Fruit fly (Drosophila melanogaster) whole organism, pupa: ENCODE results near the gene Svip.

Source experiments
- CG10348 ChIP-seq: fragments of 200-800 bp; sonication (Bioruptor generic); IDR thresholded peaks from 2 replicates; pipeline ENCODE4 v1.3.6; 2022; ENCODE audit warnings: missing biosample characterization, missing genetic modification characterization
- CG12605 ChIP-seq: fragments of 200-800 bp; sonication (Bioruptor generic); IDR thresholded peaks from 2 replicates; pipeline ENCODE4 v1.3.6; 2022; ENCODE audit warnings: missing biosample characterization, missing genetic modification characterization
- CG13204 ChIP-seq: fragments of 200-800 bp; sonication (Bioruptor generic); optimal IDR thresholded peaks from 2 replicates; lab custom pipeline; 2018; ENCODE audit warnings: missing biosample characterization, mild to moderate bottlenecking, missing genetic modification characterization, moderate library complexity
- CG14655 ChIP-seq: fragments of 200-800 bp; sonication (Bioruptor generic); optimal IDR thresholded peaks from 3 replicates; lab custom pipeline; 2017; ENCODE audit warnings: mild to moderate bottlenecking, missing biosample characterization, missing genetic modification reagents, missing genetic modification characterization
- CG15710 ChIP-seq: fragments of 200-800 bp; sonication (Bioruptor generic); optimal IDR thresholded peaks from 2 replicates; lab custom pipeline; 2018; ENCODE audit warnings: missing biosample characterization, mild to moderate bottlenecking, missing genetic modification characterization, moderate library complexity
- CG17806 ChIP-seq: fragments of 200-800 bp; sonication (Bioruptor generic); optimal IDR thresholded peaks from 2 replicates; lab custom pipeline; 2018; ENCODE audit warnings: missing biosample characterization, mild to moderate bottlenecking, missing genetic modification characterization, moderate library complexity
- CG32121 ChIP-seq: fragments of 200-800 bp; sonication (Bioruptor generic); IDR thresholded peaks from 2 replicates; pipeline ENCODE4 v1.3.6; 2022; ENCODE audit warnings: missing biosample characterization, missing genetic modification characterization
- CG34367 ChIP-seq: fragments of 200-800 bp; sonication (Bioruptor generic); optimal IDR thresholded peaks from 2 replicates; lab custom pipeline; 2018; ENCODE audit warnings: missing biosample characterization, mild to moderate bottlenecking, missing genetic modification characterization
- CG4496 ChIP-seq: fragments of 200-800 bp; sonication (Bioruptor generic); IDR thresholded peaks from 3 replicates; pipeline ENCODE4 v1.3.6; 2022; ENCODE audit warnings: missing biosample characterization, missing genetic modification characterization
- CG8159 ChIP-seq: fragments of 200-800 bp; sonication (Bioruptor generic); optimal IDR thresholded peaks from 3 replicates; lab custom pipeline; 2018; ENCODE audit warnings: missing biosample characterization, mild to moderate bottlenecking, missing genetic modification characterization, moderate library complexity
- CG8301 ChIP-seq: fragments of 200-800 bp; sonication (Bioruptor generic); optimal IDR thresholded peaks from 2 replicates; lab custom pipeline; 2018; ENCODE audit warnings: missing biosample characterization, mild to moderate bottlenecking, missing genetic modification characterization
- CG9948 ChIP-seq: fragments of 200-800 bp; sonication (Bioruptor generic); optimal IDR thresholded peaks from 2 replicates; lab custom pipeline; 2018; ENCODE audit warnings: missing biosample characterization, mild to moderate bottlenecking, missing genetic modification characterization, moderate library complexity
- D1 ChIP-seq: fragments of 200-800 bp; sonication (Bioruptor generic); optimal IDR thresholded peaks from 2 replicates; lab custom pipeline; 2018; ENCODE audit warnings: missing biosample characterization, mild to moderate bottlenecking, missing genetic modification characterization, moderate library complexity
- EcR ChIP-seq: fragments of 200-800 bp; sonication (Bioruptor generic); optimal IDR thresholded peaks from 3 replicates; lab custom pipeline; 2019; ENCODE audit warnings: missing biosample characterization, missing genetic modification characterization, mild to moderate bottlenecking, moderate library complexity, missing genetic modification reagents
- Ets98B ChIP-seq: fragments of 200-800 bp; sonication (Bioruptor generic); IDR thresholded peaks from 2 replicates; pipeline ENCODE4 v1.3.6; 2022; ENCODE audit warnings: missing biosample characterization, missing genetic modification characterization
- Pif1A ChIP-seq: fragments of 200-800 bp; sonication (Bioruptor generic); optimal IDR thresholded peaks from 3 replicates; lab custom pipeline; 2016; ENCODE audit warnings: missing biosample characterization, missing genetic modification characterization
- Pif1B ChIP-seq: fragments of 200-800 bp; sonication (Bioruptor generic); optimal IDR thresholded peaks from 3 replicates; lab custom pipeline; 2016; ENCODE audit warnings: missing biosample characterization, missing genetic modification characterization
- Snoo ChIP-seq: fragments of 200-800 bp; sonication (Bioruptor generic); optimal IDR thresholded peaks from 3 replicates; lab custom pipeline; 2017; ENCODE audit warnings: missing biosample characterization, mild to moderate bottlenecking, missing genetic modification characterization, inconsistent platforms
- fd96Ca ChIP-seq: fragments of 200-800 bp; sonication (Bioruptor generic); IDR thresholded peaks from 3 replicates; pipeline ENCODE4 v1.3.6; 2022; ENCODE audit warnings: missing biosample characterization, missing genetic modification characterization
- gl ChIP-seq: fragments of 200-800 bp; sonication (Bioruptor generic); optimal IDR thresholded peaks from 2 replicates; lab custom pipeline; 2018; ENCODE audit warnings: missing biosample characterization, mild to moderate bottlenecking, missing genetic modification characterization
- rn ChIP-seq: fragments of 200-800 bp; sonication (Bioruptor generic); IDR thresholded peaks from 2 replicates; pipeline ENCODE4 v1.3.6; 2022; ENCODE audit warnings: missing biosample characterization, missing genetic modification characterization

Svip gene

dm6 chr3L:9372278-9372975, 13.6 kb downstream of the Svip start, which contains the start of the genes Hsp67Bc, CG4456 and Hsp22:
Gene Hsp67Bc (minus strand): TSS chr3L:9372497.
Gene CG4456 (plus strand): TSS chr3L:9372722.
Gene Hsp22 (plus strand): TSS chr3L:9372931.
- peak; percentile 27 for TF ChIP-seq Pif1B
- TF ChIP-seq EcR (GFP tag; lab: Kevin White, UChicago) = peak; percentile 91
- TF ChIP-seq CG10348 (GFP tag; lab: Robert Waterston, UW) = no peak
- no peak for TF ChIP-seq gl (tag; lab: Kevin White, UChicago)
- TF ChIP-seq CG15710 (tag; lab: Kevin White, UChicago) = no peak
- no peak for TF ChIP-seq Snoo (tag; lab: Kevin White, UChicago)
- no peak for TF ChIP-seq Ets98B (GFP tag; lab: Robert Waterston, UW)
- TF ChIP-seq D1 = no peak
- no peak for TF ChIP-seq fd96Ca (GFP tag; lab: Robert Waterston, UW)
- no peak for TF ChIP-seq CG14655 (GFP tag; lab: Kevin White, UChicago)
- TF ChIP-seq rn (GFP tag; lab: Robert Waterston, UW) = no peak
- TF ChIP-seq CG17806 (tag; lab: Kevin White, UChicago) = no peak
- TF ChIP-seq CG8159 (tag; lab: Kevin White, UChicago) = no peak
- no peak for TF ChIP-seq Pif1A (GFP tag; lab: Kevin White, UChicago)
- TF ChIP-seq CG12605 (GFP tag; lab: Robert Waterston, UW) = no peak
- TF ChIP-seq CG34367 (tag; lab: Kevin White, UChicago) = no peak
- no peak for TF ChIP-seq CG32121 (GFP tag; lab: Robert Waterston, UW)
- TF ChIP-seq CG9948 (tag; lab: Kevin White, UChicago) = no peak
- no peak for TF ChIP-seq CG13204 (GFP tag; lab: Kevin White, UChicago)
- TF ChIP-seq CG4496 = peak; percentile 59; the same call in 1 of the 3 replicates
- no peak for TF ChIP-seq CG8301

- TF ChIP-seq CG34367 (tag; lab: Kevin White, UChicago) = peak; percentile 44
- TF ChIP-seq CG4496 = peak; percentile 93
- peak; percentile 16 for TF ChIP-seq Pif1A (GFP tag; lab: Kevin White, UChicago)
- peak; percentile 73 for TF ChIP-seq CG8159 (tag; lab: Kevin White, UChicago)
- peak; percentile 67 for TF ChIP-seq CG9948 (tag; lab: Kevin White, UChicago)
- peak; percentile 67 for TF ChIP-seq Snoo (tag; lab: Kevin White, UChicago)
- peak; percentile 19 for TF ChIP-seq gl (tag; lab: Kevin White, UChicago)
- TF ChIP-seq CG8301 = peak; percentile 70
- TF ChIP-seq rn (GFP tag; lab: Robert Waterston, UW) = peak; percentile 64
- peak; percentile 74 for TF ChIP-seq CG17806 (tag; lab: Kevin White, UChicago)
- peak; percentile 81 for TF ChIP-seq CG12605 (GFP tag; lab: Robert Waterston, UW)
- peak; percentile 73 for TF ChIP-seq Pif1B
- peak; percentile 84 for TF ChIP-seq CG14655 (GFP tag; lab: Kevin White, UChicago)
- peak; percentile 70 for TF ChIP-seq CG15710 (tag; lab: Kevin White, UChicago)
- no peak for TF ChIP-seq CG13204 (GFP tag; lab: Kevin White, UChicago)
- TF ChIP-seq EcR (GFP tag; lab: Kevin White, UChicago) = peak; percentile 90
- peak; percentile 89 for TF ChIP-seq CG32121 (GFP tag; lab: Robert Waterston, UW)
- TF ChIP-seq CG10348 (GFP tag; lab: Robert Waterston, UW) = peak; percentile 6; the same call in 1 of the 2 replicates
- TF ChIP-seq fd96Ca (GFP tag; lab: Robert Waterston, UW) = peak; percentile 82
- TF ChIP-seq D1 = no peak
- TF ChIP-seq Ets98B (GFP tag; lab: Robert Waterston, UW) = peak; percentile 88
Observed at dm6 chr3L:9373374-9374004, 14.7 kb downstream of the Svip start.

dm6 chr3L:9375130-9375529, 16.3 kb downstream of the Svip start, which contains the start of gene CG4461:
Gene CG4461 (plus strand): TSS chr3L:9375430.
- no peak for TF ChIP-seq CG13204 (GFP tag; lab: Kevin White, UChicago)
- TF ChIP-seq CG8301 = no peak
- TF ChIP-seq EcR (GFP tag; lab: Kevin White, UChicago) = no peak
- no peak for TF ChIP-seq CG10348 (GFP tag; lab: Robert Waterston, UW)
- no peak for TF ChIP-seq Pif1A (GFP tag; lab: Kevin White, UChicago)
- no peak for TF ChIP-seq CG17806 (tag; lab: Kevin White, UChicago)
- TF ChIP-seq CG32121 (GFP tag; lab: Robert Waterston, UW) = no peak
- TF ChIP-seq Snoo (tag; lab: Kevin White, UChicago) = no peak
- no peak for TF ChIP-seq CG8159 (tag; lab: Kevin White, UChicago)
- no peak for TF ChIP-seq fd96Ca (GFP tag; lab: Robert Waterston, UW)
- no peak for TF ChIP-seq CG12605 (GFP tag; lab: Robert Waterston, UW)
- TF ChIP-seq gl (tag; lab: Kevin White, UChicago) = no peak
- no peak for TF ChIP-seq Pif1B
- no peak for TF ChIP-seq Ets98B (GFP tag; lab: Robert Waterston, UW)
- no peak for TF ChIP-seq CG4496
- TF ChIP-seq CG15710 (tag; lab: Kevin White, UChicago) = no peak
- TF ChIP-seq rn (GFP tag; lab: Robert Waterston, UW) = no peak
- TF ChIP-seq D1 = no peak

- TF ChIP-seq CG4496 (no peak), EcR (GFP tag; lab: Kevin White, UChicago) (no peak), CG17806 (tag; lab: Kevin White, UChicago) (no peak), Ets98B (GFP tag; lab: Robert Waterston, UW) (no peak), CG14655 (GFP tag; lab: Kevin White, UChicago) (no peak), CG8301 (no peak), CG12605 (GFP tag; lab: Robert Waterston, UW) (no peak), fd96Ca (GFP tag; lab: Robert Waterston, UW) (no peak), Pif1A (GFP tag; lab: Kevin White, UChicago) (no peak)
Observed at dm6 chr3L:9376573-9376972, 17.8 kb downstream of the Svip start.
